Worm (Caenorhabditis elegans): ENCODE data around the gene C25F9.11.
A peak's percentile ranks its signal among the peaks of the same experiment; 100 is the strongest.

C25F9.11 gene

ce11 chrV:19403619-19404018 is 29.3 kb downstream of the C25F9.11 start:
- TF ChIP-seq lsy-12 (tag; optimal IDR thresholded peaks at IDR 0.05), result no peak
- no peak for TF ChIP-seq ztf-11 (tag; optimal IDR thresholded peaks at IDR 0.05)
- TF ChIP-seq tbx-2 (tag; optimal IDR thresholded peaks at IDR 0.05), result no peak
- no peak for TF ChIP-seq elt-3 (tag; optimal IDR thresholded peaks at IDR 0.05)
- no peak for TF ChIP-seq nhr-25 (tag; optimal IDR thresholded peaks at IDR 0.05)
- TF ChIP-seq pha-4 (tag; optimal IDR thresholded peaks at IDR 0.05), result no peak
- TF ChIP-seq fkh-2 (tag; optimal IDR thresholded peaks at IDR 0.05), result no peak
- no peak for TF ChIP-seq nhr-76 (tag; optimal IDR thresholded peaks at IDR 0.05)
- TF ChIP-seq fkh-10 (GFP tag; optimal IDR thresholded peaks at IDR 0.05), result no peak
- TF ChIP-seq nhr-11 (tag; optimal IDR thresholded peaks at IDR 0.05), result no peak
- no peak for TF ChIP-seq ztf-4 (tag; optimal IDR thresholded peaks at IDR 0.05)

ce11 chrV:19402855-19403254 is 30.0 kb downstream of the C25F9.11 start, which contains the start of gene C25F9.12:
Gene C25F9.12, minus strand, starts transcription at chrV:19402955.
- TF ChIP-seq jun-1 (tag; optimal IDR thresholded peaks at IDR 0.05) (no peak), ztf-4 (tag; optimal IDR thresholded peaks at IDR 0.05) (no peak), fos-1 (tag; optimal IDR thresholded peaks at IDR 0.05) (no peak), sea-2 (GFP tag; optimal IDR thresholded peaks at IDR 0.05) (no peak), elt-2 (tag; optimal IDR thresholded peaks at IDR 0.05) (no peak), mml-1 (tag; optimal IDR thresholded peaks at IDR 0.05) (no peak), skn-1 (tag; optimal IDR thresholded peaks at IDR 0.05) (no peak), lin-15B (tag; optimal IDR thresholded peaks at IDR 0.05) (no peak), unc-39 (tag; optimal IDR thresholded peaks at IDR 0.05) (no peak), nhr-76 (tag; optimal IDR thresholded peaks at IDR 0.05) (no peak), ceh-82 (tag; optimal IDR thresholded peaks at IDR 0.05) (no peak), egl-5 (tag; optimal IDR thresholded peaks at IDR 0.05) (no peak), pha-4 (tag; optimal IDR thresholded peaks at IDR 0.05) (no peak), nfya-1 (tag; optimal IDR thresholded peaks at IDR 0.05; ENCODE audit: insufficient read depth) (no peak), egl-27 (tag; optimal IDR thresholded peaks at IDR 0.05) (no peak)

ce11 chrV:19401429-19401828 is 31.4 kb downstream of the C25F9.11 start:
- TF ChIP-seq pqm-1 (tag; optimal IDR thresholded peaks at IDR 0.05) (peak; percentile 53), unc-39 (tag; optimal IDR thresholded peaks at IDR 0.05) (no peak), elt-2 (tag; optimal IDR thresholded peaks at IDR 0.05) (peak; percentile 52), zag-1 (tag; optimal IDR thresholded peaks at IDR 0.05) (no peak), nhr-25 (tag; optimal IDR thresholded peaks at IDR 0.05) (no peak), pha-4 (tag; optimal IDR thresholded peaks at IDR 0.05) (peak; percentile 27)

- TF ChIP-seq lsy-12 (tag; optimal IDR thresholded peaks at IDR 0.05) (no peak), ZK546.5 (tag; optimal IDR thresholded peaks at IDR 0.05) (no peak), pha-4 (tag; optimal IDR thresholded peaks at IDR 0.05) (no peak), ceh-9 (tag; optimal IDR thresholded peaks at IDR 0.05) (no peak), lin-39 (tag; optimal IDR thresholded peaks at IDR 0.05) (no peak), fkh-10 (GFP tag; optimal IDR thresholded peaks at IDR 0.05) (no peak), ztf-4 (tag; optimal IDR thresholded peaks at IDR 0.05) (no peak), nhr-11 (tag; optimal IDR thresholded peaks at IDR 0.05) (no peak), nhr-28 (tag; optimal IDR thresholded peaks at IDR 0.05) (no peak), nhr-23 (tag; optimal IDR thresholded peaks at IDR 0.05) (no peak), elt-2 (tag; optimal IDR thresholded peaks at IDR 0.05) (no peak), nhr-77 (tag; optimal IDR thresholded peaks at IDR 0.05) (no peak), lin-15B (tag; optimal IDR thresholded peaks at IDR 0.05) (no peak), elt-1 (tag; optimal IDR thresholded peaks at IDR 0.05) (no peak), nhr-43 (tag; optimal IDR thresholded peaks at IDR 0.05; ENCODE audit: poor library complexity, severe bottlenecking) (no peak), mml-1 (tag; optimal IDR thresholded peaks at IDR 0.05) (no peak), ceh-16 (tag; optimal IDR thresholded peaks at IDR 0.05) (no peak), mdl-1 (tag; optimal IDR thresholded peaks at IDR 0.05) (no peak), sea-2 (GFP tag; optimal IDR thresholded peaks at IDR 0.05) (no peak)
These were observed 32.3 kb downstream of the C25F9.11 start, which contains the start of gene srw-86 for ce11 chrV:19400619-19401018. Gene srw-86, minus strand, starts transcription at chrV:19400719.

DNA sequence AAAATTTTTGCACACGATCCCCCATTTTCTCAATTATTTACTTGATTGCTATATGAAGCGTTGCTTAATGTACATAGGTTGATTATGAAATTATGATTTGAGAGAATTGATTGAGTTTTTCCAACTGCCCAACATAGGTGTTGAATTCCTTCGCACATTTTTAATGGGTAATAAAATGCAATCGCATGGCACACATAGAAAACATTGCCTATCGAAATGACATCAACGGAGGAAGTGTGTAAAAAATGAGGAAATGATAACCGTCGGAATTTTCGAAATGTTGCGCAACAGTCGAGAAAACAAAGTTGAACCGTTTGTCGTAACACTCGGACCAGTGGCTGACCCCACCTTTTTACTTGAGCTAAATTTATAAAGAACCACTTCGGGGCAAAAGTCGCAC is 33.6 kb downstream of the C25F9.11 start:
- peak; percentile 4 for TF ChIP-seq elt-2 (tag; optimal IDR thresholded peaks at IDR 0.05)
